Fruit fly (Drosophila melanogaster): ENCODE results near the gene CG7029.

The CG7029 gene

dm6 chr3R:22833416-22833815 lies 82.7 kb downstream of the CG7029 start:
- TF ChIP-seq bab1 (GFP tag; optimal IDR thresholded peaks at IDR 0.05) (no peak), CG33017 (tag; optimal IDR thresholded peaks at IDR 0.05) (no peak), pad (GFP tag; optimal IDR thresholded peaks at IDR 0.05) (no peak), cic (GFP tag; optimal IDR thresholded peaks at IDR 0.05) (no peak), Hr96 (GFP tag; optimal IDR thresholded peaks at IDR 0.05) (no peak), Clk (GFP tag; optimal IDR thresholded peaks at IDR 0.05) (no peak), ovo (GFP tag; optimal IDR thresholded peaks at IDR 0.05) (no peak), kay (GFP tag; ENCODE audit: borderline replicate concordance) (no peak), Mnt (GFP tag; optimal IDR thresholded peaks at IDR 0.05) (no peak), cnc (optimal IDR thresholded peaks at IDR 0.05) (no peak)

DNA sequence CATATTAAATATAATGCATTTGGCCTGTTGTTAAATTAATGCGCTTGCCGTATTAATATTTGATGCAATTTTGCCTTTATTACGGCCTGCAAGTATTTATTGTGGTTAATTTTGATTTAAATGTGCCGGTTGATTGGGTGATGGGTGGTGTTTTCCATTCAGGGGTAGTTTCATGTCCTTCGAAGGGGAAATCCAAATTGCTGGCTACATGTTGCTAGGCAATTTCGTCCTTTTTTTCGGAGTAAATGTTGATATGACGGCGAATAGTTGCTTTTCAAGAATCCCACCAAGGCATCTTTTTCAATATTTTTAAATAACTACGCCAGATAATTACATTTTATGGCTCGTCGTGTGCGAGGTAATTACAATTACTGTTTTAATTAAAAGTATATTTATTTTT lies 88.6 kb downstream of the CG7029 start:
- peak; percentile 30 for TF ChIP-seq pad (GFP tag; optimal IDR thresholded peaks at IDR 0.05)
- no peak for TF ChIP-seq tj (GFP tag; optimal IDR thresholded peaks at IDR 0.05)
